Fruit fly (Drosophila melanogaster): Measurements from ENCODE around the gene hth.
A peak's percentile ranks its signal among the peaks of the same experiment; 100 is the strongest.

Gene hth

dm6 chr3R:10664942-10665341 is 25.6 kb upstream of the hth start (continued):
- TF ChIP-seq tgo (GFP tag; IDR thresholded peaks at IDR 0.05) (peak; percentile 44), Ets97D (GFP tag; optimal IDR thresholded peaks at IDR 0.05) (no peak), cad (GFP tag; optimal IDR thresholded peaks at IDR 0.05) (no peak), dimm (GFP tag; IDR thresholded peaks at IDR 0.05) (no peak), salm (tag; optimal IDR thresholded peaks at IDR 0.05) (peak; percentile 13), ac (GFP tag; optimal IDR thresholded peaks at IDR 0.05) (peak; percentile 54), vvl (GFP tag; IDR thresholded peaks at IDR 0.05) (peak; percentile 82), sima (GFP tag; optimal IDR thresholded peaks at IDR 0.05) (peak; percentile 31), CG4617 (GFP tag; optimal IDR thresholded peaks at IDR 0.05; ENCODE audit: borderline replicate concordance) (no peak), toy (GFP tag; IDR thresholded peaks at IDR 0.05) (no peak), CG32772 (GFP tag; IDR thresholded peaks at IDR 0.05) (peak; percentile 64; the same call in 1 of the 2 replicates), BEAF-32 (GFP tag; optimal IDR thresholded peaks at IDR 0.05) (no peak), CG1832 (GFP tag; optimal IDR thresholded peaks at IDR 0.05) (peak; percentile 92), CG14050 (GFP tag; IDR thresholded peaks at IDR 0.05) (no peak), BtbVII (GFP tag; optimal IDR thresholded peaks at IDR 0.05) (peak; percentile 72), caup (GFP tag; optimal IDR thresholded peaks at IDR 0.05; ENCODE audit: severe bottlenecking) (peak; percentile 56), grn (GFP tag; optimal IDR thresholded peaks at IDR 0.05) (peak; percentile 9), CTCF (GFP tag; optimal IDR thresholded peaks at IDR 0.05) (peak; percentile 93), her (GFP tag; optimal IDR thresholded peaks at IDR 0.05) (peak; percentile 17), CG6272 (GFP tag; IDR thresholded peaks at IDR 0.05) (no peak), ftz-f1 (GFP tag; optimal IDR thresholded peaks at IDR 0.05) (no peak), Antp (GFP tag; optimal IDR thresholded peaks at IDR 0.05) (peak; percentile 46), CG6254 (GFP tag; optimal IDR thresholded peaks at IDR 0.05) (peak; percentile 83), danr (GFP tag; IDR thresholded peaks at IDR 0.05) (no peak), CG2889 (GFP tag; IDR thresholded peaks at IDR 0.05) (no peak), Hr39 (optimal IDR thresholded peaks at IDR 0.05) (no peak), CG15073 (GFP tag; optimal IDR thresholded peaks at IDR 0.05) (no peak), Optix (GFP tag; IDR thresholded peaks at IDR 0.05) (peak; percentile 61; the same call in 2 of the 3 replicates), tna (GFP tag; IDR thresholded peaks at IDR 0.05; ENCODE audit: partially characterized antibody) (no peak), Poxn (GFP tag; IDR thresholded peaks at IDR 0.05) (no peak), bsh (GFP tag; optimal IDR thresholded peaks at IDR 0.05) (peak; percentile 23 to 60), dati (GFP tag; IDR thresholded peaks at IDR 0.05) (no peak), knrl (GFP tag; IDR thresholded peaks at IDR 0.05; ENCODE audit: partially characterized antibody) (no peak), trem (tag; optimal IDR thresholded peaks at IDR 0.05) (peak; percentile 23), CG4360 (GFP tag; IDR thresholded peaks at IDR 0.05) (peak; percentile 41; the same call in 1 of the 2 replicates), HHEX (GFP tag; optimal IDR thresholded peaks at IDR 0.05) (peak; percentile 51), Xbp1 (GFP tag; optimal IDR thresholded peaks at IDR 0.05) (peak; percentile 52), CG16815 (GFP tag; optimal IDR thresholded peaks at IDR 0.05) (no peak), CG31365 (tag; optimal IDR thresholded peaks at IDR 0.05) (no peak), CG7839 (tag; optimal IDR thresholded peaks at IDR 0.05) (peak; percentile 32), gsb (GFP tag; IDR thresholded peaks at IDR 0.05) (peak; percentile 39; the same call in 1 of the 2 replicates), Nf-YA (GFP tag; IDR thresholded peaks at IDR 0.05) (peak; percentile 98), fu2 (GFP tag; optimal IDR thresholded peaks at IDR 0.05) (no peak), CG1529 (GFP tag; optimal IDR thresholded peaks at IDR 0.05) (peak; percentile 56), HLH4C (GFP tag; IDR thresholded peaks at IDR 0.05; ENCODE audit: partially characterized antibody) (no peak), CG2129 (GFP tag; IDR thresholded peaks at IDR 0.05; ENCODE audit: partially characterized antibody) (no peak), zf30C (GFP tag; optimal IDR thresholded peaks at IDR 0.05) (peak; percentile 58), CG2678 (tag; optimal IDR thresholded peaks at IDR 0.05) (peak; percentile 37), CG13775 (GFP tag; optimal IDR thresholded peaks at IDR 0.05) (peak; percentile 55), unpg (GFP tag; optimal IDR thresholded peaks at IDR 0.05) (peak; percentile 68), ind (GFP tag; optimal IDR thresholded peaks at IDR 0.05) (peak; percentile 31), abd-A (tag; optimal IDR thresholded peaks at IDR 0.05) (peak; percentile 86)

Data from whole organism, embryonic.